Fruit fly (Drosophila melanogaster) whole organism, pupa: Measurements from ENCODE around the gene RpLP1.

ENCODE experiments used
- CG12605 ChIP-seq: fragments of 200-800 bp; sonication (Bioruptor generic); IDR thresholded peaks from 2 replicates; pipeline ENCODE4 v1.3.6; 2022; ENCODE audit warnings: missing biosample characterization, missing genetic modification characterization
- CG13204 ChIP-seq: fragments of 200-800 bp; sonication (Bioruptor generic); optimal IDR thresholded peaks from 2 replicates; lab custom pipeline; 2018; ENCODE audit warnings: missing biosample characterization, mild to moderate bottlenecking, missing genetic modification characterization, moderate library complexity
- CG15710 ChIP-seq: fragments of 200-800 bp; sonication (Bioruptor generic); optimal IDR thresholded peaks from 2 replicates; lab custom pipeline; 2018; ENCODE audit warnings: missing biosample characterization, mild to moderate bottlenecking, missing genetic modification characterization, moderate library complexity
- CG9948 ChIP-seq: fragments of 200-800 bp; sonication (Bioruptor generic); optimal IDR thresholded peaks from 2 replicates; lab custom pipeline; 2018; ENCODE audit warnings: missing biosample characterization, mild to moderate bottlenecking, missing genetic modification characterization, moderate library complexity
- EcR ChIP-seq: fragments of 200-800 bp; sonication (Bioruptor generic); optimal IDR thresholded peaks from 3 replicates; lab custom pipeline; 2019; ENCODE audit warnings: missing biosample characterization, missing genetic modification characterization, mild to moderate bottlenecking, moderate library complexity, missing genetic modification reagents
- Ets98B ChIP-seq: fragments of 200-800 bp; sonication (Bioruptor generic); IDR thresholded peaks from 2 replicates; pipeline ENCODE4 v1.3.6; 2022; ENCODE audit warnings: missing biosample characterization, missing genetic modification characterization
- Pif1A ChIP-seq: fragments of 200-800 bp; sonication (Bioruptor generic); optimal IDR thresholded peaks from 3 replicates; lab custom pipeline; 2016; ENCODE audit warnings: missing biosample characterization, missing genetic modification characterization
- Snoo ChIP-seq: fragments of 200-800 bp; sonication (Bioruptor generic); optimal IDR thresholded peaks from 3 replicates; lab custom pipeline; 2017; ENCODE audit warnings: missing biosample characterization, mild to moderate bottlenecking, missing genetic modification characterization, inconsistent platforms
- fd96Ca ChIP-seq: fragments of 200-800 bp; sonication (Bioruptor generic); IDR thresholded peaks from 3 replicates; pipeline ENCODE4 v1.3.6; 2022; ENCODE audit warnings: missing biosample characterization, missing genetic modification characterization

- TF ChIP-seq CG12605 (GFP tag; lab: Robert Waterston, UW): no peak
- no peak for TF ChIP-seq fd96Ca (GFP tag; lab: Robert Waterston, UW)
- TF ChIP-seq EcR (GFP tag; lab: Kevin White, UChicago): no peak
- TF ChIP-seq Snoo (tag; lab: Kevin White, UChicago): no peak
- TF ChIP-seq CG9948 (tag; lab: Kevin White, UChicago): no peak
- TF ChIP-seq Ets98B (GFP tag; lab: Robert Waterston, UW): no peak
- no peak for TF ChIP-seq Pif1A
- no peak for TF ChIP-seq CG15710 (tag; lab: Kevin White, UChicago)
- TF ChIP-seq CG13204 (GFP tag; lab: Kevin White, UChicago): no peak
These were observed 47.9 kb downstream of the RpLP1 start for dm6 chr2L:467683-468082.
